Worm (Caenorhabditis elegans): ENCODE data around the gene ahsa-1.

The ahsa-1 gene

DNA sequence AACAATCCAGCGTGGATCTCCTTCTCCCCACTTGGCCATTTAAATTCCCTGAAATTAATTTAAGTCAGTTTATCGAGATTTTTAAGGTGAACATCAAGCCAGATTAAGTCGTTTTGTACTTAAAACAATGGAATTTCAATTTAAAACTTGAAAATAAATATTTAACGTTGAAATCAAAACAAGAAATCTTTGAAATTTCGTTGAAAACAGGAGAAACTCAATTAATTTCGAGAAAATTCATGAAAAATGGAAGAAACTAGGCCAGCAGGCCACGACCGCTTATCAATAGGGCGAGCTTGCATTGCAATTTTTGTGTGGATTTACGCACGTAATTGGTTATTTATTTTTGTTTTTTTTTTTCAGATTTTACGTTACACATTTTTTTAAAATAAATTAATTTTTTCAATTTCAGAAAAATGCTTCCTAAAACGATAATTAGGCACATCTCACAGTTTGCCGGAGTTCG is at the start of gene ahsa-1, which contains the start of gene C01G10.7:
TSS of gene ahsa-1 (minus strand) at position 51 of the 466 bp plus-strand sequence.
TSS of gene C01G10.7 (plus strand) at position 413 of the 466 bp plus-strand sequence.
- TF ChIP-seq lsy-2 (tag; optimal IDR thresholded peaks at IDR 0.05), result peak; percentile 73
- TF ChIP-seq lin-32 (GFP tag; optimal IDR thresholded peaks at IDR 0.05), result peak; percentile 56
- peak; percentile 2 for TF ChIP-seq hlh-1 (tag; optimal IDR thresholded peaks at IDR 0.05)
- TF ChIP-seq pha-4 (tag; optimal IDR thresholded peaks at IDR 0.05), result peak; percentile 46
- no peak for TF ChIP-seq unc-39 (tag; optimal IDR thresholded peaks at IDR 0.05)
- peak; percentile 90 for TF ChIP-seq nhr-237 (tag; optimal IDR thresholded peaks at IDR 0.05)
- TF ChIP-seq ceh-43 (GFP tag; optimal IDR thresholded peaks at IDR 0.05), result peak; percentile 70
- TF ChIP-seq ceh-39 (tag; optimal IDR thresholded peaks at IDR 0.05), result peak; percentile 73
- TF ChIP-seq ztf-11 (tag; optimal IDR thresholded peaks at IDR 0.05), result no peak
- TF ChIP-seq M03D4.4 (tag; optimal IDR thresholded peaks at IDR 0.05), result peak; percentile 44
- TF ChIP-seq sptf-1 (tag; optimal IDR thresholded peaks at IDR 0.05), result peak; percentile 70
- TF ChIP-seq unc-120 (tag; optimal IDR thresholded peaks at IDR 0.05; ENCODE audit: poor library complexity, severe bottlenecking), result no peak
- peak; percentile 44 for TF ChIP-seq lin-13 (tag; optimal IDR thresholded peaks at IDR 0.05)
- peak; percentile 87 for TF ChIP-seq mep-1 (tag; optimal IDR thresholded peaks at IDR 0.05)
- TF ChIP-seq mab-5 (tag; optimal IDR thresholded peaks at IDR 0.05), result peak; percentile 61
- peak; percentile 97 for TF ChIP-seq ces-1 (GFP tag; optimal IDR thresholded peaks at IDR 0.05)
- peak; percentile 39 for TF ChIP-seq mls-2 (tag; optimal IDR thresholded peaks at IDR 0.05)
- no peak for TF ChIP-seq nhr-12 (tag; optimal IDR thresholded peaks at IDR 0.05)
- no peak for TF ChIP-seq zip-8 (tag; optimal IDR thresholded peaks at IDR 0.05)
- peak; percentile 70 for TF ChIP-seq drap-1 (GFP tag; optimal IDR thresholded peaks at IDR 0.05)
- no peak for TF ChIP-seq ham-2 (GFP tag; optimal IDR thresholded peaks at IDR 0.05)

DNA sequence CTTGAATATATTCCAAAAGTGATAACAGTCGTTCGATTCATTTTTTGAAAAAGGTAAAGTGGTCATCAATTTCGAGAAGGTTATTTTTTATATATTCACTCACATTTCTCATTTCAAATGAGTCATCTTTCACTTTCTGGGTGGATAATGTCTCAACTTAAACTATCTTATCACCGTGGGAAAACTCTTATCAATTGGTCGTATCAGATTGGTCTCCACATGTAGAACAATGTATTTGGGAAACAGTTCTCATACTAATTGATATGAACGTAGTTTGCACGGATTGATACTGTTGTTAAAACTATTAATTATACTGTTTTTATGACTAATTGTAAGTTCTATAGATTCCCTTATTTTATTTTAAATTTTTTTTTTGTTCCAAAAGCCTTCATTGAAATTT is 48.6 kb upstream of the ahsa-1 start:
- no peak for TF ChIP-seq zip-8 (tag; optimal IDR thresholded peaks at IDR 0.05)
- no peak for TF ChIP-seq ceh-39 (tag; optimal IDR thresholded peaks at IDR 0.05)
- TF ChIP-seq ham-2 (GFP tag; optimal IDR thresholded peaks at IDR 0.05), result no peak
- TF ChIP-seq nhr-237 (tag; optimal IDR thresholded peaks at IDR 0.05), result no peak
- no peak for TF ChIP-seq blmp-1 (tag; optimal IDR thresholded peaks at IDR 0.05)
- no peak for TF ChIP-seq mep-1 (tag; optimal IDR thresholded peaks at IDR 0.05)
- no peak for TF ChIP-seq M03D4.4 (tag; optimal IDR thresholded peaks at IDR 0.05)
- no peak for TF ChIP-seq ceh-83 (GFP tag; optimal IDR thresholded peaks at IDR 0.05)
- no peak for TF ChIP-seq ces-1 (GFP tag; optimal IDR thresholded peaks at IDR 0.05)
- no peak for TF ChIP-seq pha-4 (tag; optimal IDR thresholded peaks at IDR 0.05)
- no peak for TF ChIP-seq cnd-1 (tag; optimal IDR thresholded peaks at IDR 0.05)
- no peak for TF ChIP-seq flh-1 (GFP tag; optimal IDR thresholded peaks at IDR 0.05)
- no peak for TF ChIP-seq sptf-1 (tag; optimal IDR thresholded peaks at IDR 0.05)
- TF ChIP-seq unc-120 (tag; optimal IDR thresholded peaks at IDR 0.05; ENCODE audit: poor library complexity, severe bottlenecking), result no peak
- TF ChIP-seq nhr-12 (tag; optimal IDR thresholded peaks at IDR 0.05), result no peak

DNA sequence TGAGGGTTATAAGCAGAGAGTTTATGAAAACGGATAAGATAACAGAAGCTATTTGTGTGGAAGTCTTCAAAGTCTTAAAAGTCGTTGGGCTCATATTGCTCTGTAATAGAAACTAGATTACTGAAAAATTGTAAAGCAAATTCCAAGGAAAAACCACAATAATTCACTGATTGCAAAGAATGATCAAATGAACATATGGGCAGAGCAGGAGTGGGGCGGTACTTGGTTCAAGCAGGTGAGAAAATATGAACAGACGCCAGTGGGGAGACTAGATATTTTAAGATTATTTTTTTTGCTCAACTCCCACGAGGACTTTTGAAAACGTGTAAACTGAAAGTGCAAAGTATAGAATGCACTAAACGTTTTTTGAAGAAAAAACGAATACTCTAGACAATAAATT is 47.2 kb upstream of the ahsa-1 start, which contains the start of gene str-171:
TSS of gene str-171 (minus strand) at position 101 of the 400 bp plus-strand sequence.
- TF ChIP-seq drap-1 (GFP tag; optimal IDR thresholded peaks at IDR 0.05) (no peak), cnd-1 (tag; optimal IDR thresholded peaks at IDR 0.05) (no peak), sem-2 (GFP tag; optimal IDR thresholded peaks at IDR 0.05) (no peak), mls-2 (tag; optimal IDR thresholded peaks at IDR 0.05) (no peak)

DNA sequence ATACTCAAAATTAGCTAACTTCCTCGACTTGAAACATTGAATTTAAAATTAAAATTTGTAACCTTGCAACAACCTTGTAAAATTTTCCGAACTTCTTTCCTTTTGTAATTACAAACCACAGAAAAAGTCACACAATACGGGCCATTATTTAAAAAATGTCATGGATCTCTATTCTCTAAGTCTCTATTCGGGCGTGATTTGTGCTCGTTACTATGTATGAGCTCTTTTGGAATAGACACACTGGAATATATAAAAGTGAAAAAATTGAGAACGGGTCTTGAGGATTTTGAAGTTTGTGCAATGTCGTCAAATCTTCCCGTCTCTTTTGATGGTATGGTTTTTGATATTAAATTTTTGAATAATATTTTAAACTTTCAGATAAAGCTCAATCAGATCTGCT is 42.8 kb upstream of the ahsa-1 start, which contains the start of gene srr-7:
TSS of gene srr-7 (plus strand) at position 301 of the 400 bp plus-strand sequence.
- TF ChIP-seq nhr-12 (tag; optimal IDR thresholded peaks at IDR 0.05) (no peak), sptf-1 (tag; optimal IDR thresholded peaks at IDR 0.05) (no peak), unc-62 (GFP tag; optimal IDR thresholded peaks at IDR 0.05) (no peak), nhr-2 (tag; optimal IDR thresholded peaks at IDR 0.05) (no peak), elt-1 (tag; optimal IDR thresholded peaks at IDR 0.05; ENCODE audit: borderline replicate concordance, insufficient read depth) (no peak), blmp-1 (tag; optimal IDR thresholded peaks at IDR 0.05) (no peak), pha-4 (tag; optimal IDR thresholded peaks at IDR 0.05) (no peak), ceh-39 (tag; optimal IDR thresholded peaks at IDR 0.05) (no peak), ham-2 (GFP tag; optimal IDR thresholded peaks at IDR 0.05) (no peak)

DNA sequence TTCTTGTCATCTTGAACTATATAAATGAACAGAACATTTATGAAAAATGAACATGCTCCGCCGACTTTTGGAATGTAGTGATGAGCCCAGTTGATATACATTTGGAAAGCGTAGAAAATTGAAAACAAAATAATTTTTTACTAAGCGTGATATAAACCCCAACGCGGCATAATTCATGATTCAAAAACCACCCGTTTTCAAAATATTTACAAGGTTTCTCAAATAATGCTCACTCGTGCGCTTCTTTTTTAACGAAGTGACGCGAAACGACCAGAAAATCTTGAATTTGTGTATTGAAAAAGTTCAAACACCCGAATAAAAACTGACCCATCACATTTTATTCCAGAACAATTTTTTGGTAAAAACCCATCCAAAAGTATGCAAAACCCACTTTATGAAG is 42.2 kb upstream of the ahsa-1 start, which contains the start of gene srj-27:
TSS of gene srj-27 (minus strand) at position 101 of the 400 bp plus-strand sequence.
- TF ChIP-seq nhr-237 (tag; optimal IDR thresholded peaks at IDR 0.05) (no peak), nhr-2 (tag; optimal IDR thresholded peaks at IDR 0.05) (no peak), ztf-11 (tag; optimal IDR thresholded peaks at IDR 0.05) (no peak), nhr-76 (tag; optimal IDR thresholded peaks at IDR 0.05) (no peak), snpc-4 (tag; optimal IDR thresholded peaks at IDR 0.05) (no peak), mab-5 (tag; optimal IDR thresholded peaks at IDR 0.05) (no peak), mls-2 (tag; optimal IDR thresholded peaks at IDR 0.05) (no peak), unc-120 (tag; optimal IDR thresholded peaks at IDR 0.05; ENCODE audit: poor library complexity, severe bottlenecking) (no peak), nhr-12 (tag; optimal IDR thresholded peaks at IDR 0.05) (no peak), mep-1 (tag; optimal IDR thresholded peaks at IDR 0.05) (no peak), sem-2 (GFP tag; optimal IDR thresholded peaks at IDR 0.05) (no peak), elt-3 (tag; optimal IDR thresholded peaks at IDR 0.05) (no peak), lin-13 (tag; optimal IDR thresholded peaks at IDR 0.05) (no peak), lin-32 (GFP tag; optimal IDR thresholded peaks at IDR 0.05) (no peak), elt-1 (tag; optimal IDR thresholded peaks at IDR 0.05; ENCODE audit: borderline replicate concordance, insufficient read depth) (no peak), lsy-2 (tag; optimal IDR thresholded peaks at IDR 0.05) (no peak), zip-8 (tag; optimal IDR thresholded peaks at IDR 0.05) (no peak), ces-1 (GFP tag; optimal IDR thresholded peaks at IDR 0.05) (no peak), hlh-1 (tag; optimal IDR thresholded peaks at IDR 0.05) (no peak)
